Fruit fly (Drosophila melanogaster) whole organism, prepupa: ENCODE results near the gene CG32755.

Experiments
- Blimp-1 ChIP-seq: fragments of 200-800 bp; sonication (Bioruptor generic); optimal IDR thresholded peaks from 3 replicates; lab custom pipeline; 2017; ENCODE audit warnings: missing biosample characterization, missing genetic modification characterization, mild to moderate bottlenecking, moderate library complexity, missing genetic modification reagents
- CG10631 ChIP-seq: fragments of 200-800 bp; sonication (Bioruptor generic); optimal IDR thresholded peaks from 2 replicates; lab custom pipeline; 2016; ENCODE audit warnings: missing biosample characterization, missing genetic modification characterization
- CG10669 ChIP-seq: fragments of 200-800 bp; sonication (Bioruptor generic); optimal IDR thresholded peaks from 3 replicates; lab custom pipeline; 2018; ENCODE audit warnings: missing biosample characterization, mild to moderate bottlenecking, missing genetic modification characterization, moderate library complexity
- CG11294 ChIP-seq: fragments of 200-800 bp; sonication (Bioruptor generic); IDR thresholded peaks from 2 replicates; pipeline ENCODE4 v1.3.6; 2022; ENCODE audit warnings: missing biosample characterization, missing genetic modification characterization
- CG11762 ChIP-seq: fragments of 200-800 bp; sonication (Bioruptor generic); optimal IDR thresholded peaks from 3 replicates; lab custom pipeline; 2016; ENCODE audit warnings: missing biosample characterization, missing genetic modification characterization; ENCODE audit not compliant: insufficient read depth
- CG11902 ChIP-seq: fragments of 200-800 bp; sonication (Bioruptor generic); optimal IDR thresholded peaks from 3 replicates; lab custom pipeline; 2016; ENCODE audit warnings: missing biosample characterization, missing genetic modification characterization
- CG15336 ChIP-seq: fragments of 200-800 bp; sonication (Bioruptor generic); IDR thresholded peaks from 2 replicates; pipeline ENCODE4 v1.3.6; 2022; ENCODE audit warnings: missing biosample characterization, missing genetic modification characterization
- CG1621 ChIP-seq: fragments of 200-800 bp; sonication (Bioruptor generic); optimal IDR thresholded peaks from 3 replicates; lab custom pipeline; 2018; ENCODE audit warnings: missing biosample characterization, mild to moderate bottlenecking, missing genetic modification characterization
- CG16779 ChIP-seq: fragments of 200-800 bp; sonication (Bioruptor generic); optimal IDR thresholded peaks from 3 replicates; lab custom pipeline; 2017; ENCODE audit warnings: missing biosample characterization, mild to moderate bottlenecking, missing genetic modification characterization
- CG32006 ChIP-seq: fragments of 200-800 bp; sonication (Bioruptor generic); optimal IDR thresholded peaks from 3 replicates; lab custom pipeline; 2017; ENCODE audit warnings: missing biosample characterization, mild to moderate bottlenecking, missing genetic modification characterization
- CG34406 ChIP-seq: fragments of 200-800 bp; sonication (Bioruptor generic); optimal IDR thresholded peaks from 3 replicates; lab custom pipeline; 2016; ENCODE audit warnings: missing biosample characterization, missing genetic modification characterization
- CG4318 ChIP-seq: fragments of 200-800 bp; sonication (Bioruptor generic); optimal IDR thresholded peaks from 3 replicates; lab custom pipeline; 2017; ENCODE audit warnings: missing biosample characterization, mild to moderate bottlenecking, missing genetic modification characterization
- CG6163 ChIP-seq: fragments of 200-800 bp; sonication (Bioruptor generic); IDR thresholded peaks from 3 replicates; pipeline ENCODE4 v1.3.6; 2022; ENCODE audit warnings: missing biosample characterization, missing genetic modification characterization
- CG6276 ChIP-seq: fragments of 200-800 bp; sonication (Bioruptor generic); optimal IDR thresholded peaks from 2 replicates; lab custom pipeline; 2017; ENCODE audit warnings: missing biosample characterization, mild to moderate bottlenecking, missing genetic modification characterization
- CG6792 ChIP-seq: fragments of 200-800 bp; sonication (Bioruptor generic); optimal IDR thresholded peaks from 3 replicates; lab custom pipeline; 2016; ENCODE audit warnings: missing biosample characterization, missing genetic modification characterization
- CG6808 ChIP-seq: fragments of 200-800 bp; sonication (Bioruptor generic); optimal IDR thresholded peaks from 3 replicates; lab custom pipeline; 2017; ENCODE audit warnings: missing biosample characterization, missing genetic modification characterization, mild to moderate bottlenecking, moderate library complexity, missing genetic modification reagents
- CG6854 ChIP-seq: fragments of 200-800 bp; sonication (Bioruptor generic); optimal IDR thresholded peaks from 2 replicates; lab custom pipeline; 2017; ENCODE audit warnings: missing biosample characterization, mild to moderate bottlenecking, missing genetic modification characterization
- CG7368 ChIP-seq: fragments of 200-800 bp; sonication (Bioruptor generic); optimal IDR thresholded peaks from 3 replicates; lab custom pipeline; 2016; ENCODE audit warnings: missing biosample characterization, missing genetic modification characterization
- CG8632 ChIP-seq: fragments of 200-800 bp; sonication (Bioruptor generic); optimal IDR thresholded peaks from 3 replicates; lab custom pipeline; 2016; ENCODE audit warnings: missing biosample characterization, missing genetic modification characterization
- CG9139 ChIP-seq: fragments of 200-800 bp; sonication (Bioruptor generic); optimal IDR thresholded peaks from 3 replicates; lab custom pipeline; 2017; ENCODE audit warnings: missing biosample characterization, mild to moderate bottlenecking, missing genetic modification characterization
- Eip75B ChIP-seq: fragments of 200-800 bp; sonication (Bioruptor generic); optimal IDR thresholded peaks from 3 replicates; lab custom pipeline; 2016; ENCODE audit warnings: missing biosample characterization, missing genetic modification characterization
- Eip78C ChIP-seq: fragments of 200-800 bp; sonication (Bioruptor generic); peaks from one replicate; lab custom pipeline; 2016; ENCODE audit warnings: missing biosample characterization, missing genetic modification characterization
- Ets21C ChIP-seq: fragments of 200-800 bp; sonication (Bioruptor generic); optimal IDR thresholded peaks from 3 replicates; lab custom pipeline; 2016; ENCODE audit warnings: missing biosample characterization, missing genetic modification characterization
- Ets96B ChIP-seq: fragments of 200-800 bp; optimal IDR thresholded peaks from 2 replicates; lab custom pipeline; 2019; ENCODE audit warnings: missing biosample characterization, mild to moderate bottlenecking, missing genetic modification characterization, moderate library complexity
- Gug ChIP-seq: fragments of 200-800 bp; sonication (Bioruptor generic); IDR thresholded peaks from 2 replicates; pipeline ENCODE4 v1.3.6; 2022; ENCODE audit warnings: missing biosample characterization, missing genetic modification characterization
- Hr38 ChIP-seq: sonication (Bioruptor generic); optimal IDR thresholded peaks from 2 replicates; lab custom pipeline; 2016; ENCODE audit warnings: missing biosample characterization, missing genetic modification characterization
- Hr39 ChIP-seq: fragments of 200-800 bp; sonication (Bioruptor generic); optimal IDR thresholded peaks from 2 replicates; lab custom pipeline; 2016; ENCODE audit warnings: missing biosample characterization, missing genetic modification characterization
- Hr4 ChIP-seq: fragments of 200-800 bp; sonication (Bioruptor generic); optimal IDR thresholded peaks from 3 replicates; lab custom pipeline; 2016; ENCODE audit warnings: missing biosample characterization, missing genetic modification characterization
- Lpt ChIP-seq: fragments of 200-800 bp; sonication (Bioruptor generic); optimal IDR thresholded peaks from 3 replicates; lab custom pipeline; 2016; ENCODE audit warnings: missing biosample characterization, missing genetic modification characterization
- Met ChIP-seq: fragments of 200-800 bp; sonication (Bioruptor generic); optimal IDR thresholded peaks from 3 replicates; lab custom pipeline; 2016; ENCODE audit warnings: missing biosample characterization, missing genetic modification characterization
- OdsH ChIP-seq: fragments of 200-800 bp; sonication (Bioruptor generic); optimal IDR thresholded peaks from 3 replicates; lab custom pipeline; 2016; ENCODE audit warnings: missing biosample characterization, missing genetic modification characterization
- Smox ChIP-seq: fragments of 200-800 bp; sonication (Bioruptor generic); optimal IDR thresholded peaks from 3 replicates; lab custom pipeline; 2016; ENCODE audit warnings: missing biosample characterization, missing genetic modification characterization
- Sox102F ChIP-seq: fragments of 200-800 bp; sonication (Bioruptor generic); optimal IDR thresholded peaks from 2 replicates; lab custom pipeline; 2016; ENCODE audit warnings: missing biosample characterization, mild to moderate bottlenecking, missing genetic modification characterization
- Sox14 ChIP-seq: fragments of 200-800 bp; sonication (Bioruptor generic); optimal IDR thresholded peaks from 3 replicates; lab custom pipeline; 2016; ENCODE audit warnings: missing biosample characterization, missing genetic modification characterization
- Sox15 ChIP-seq: fragments of 200-800 bp; sonication (Bioruptor generic); optimal IDR thresholded peaks from 3 replicates; lab custom pipeline; 2016; ENCODE audit warnings: missing biosample characterization, missing genetic modification characterization
- achi ChIP-seq: fragments of 200-800 bp; sonication (Bioruptor generic); optimal IDR thresholded peaks from 3 replicates; lab custom pipeline; 2016; ENCODE audit warnings: missing biosample characterization, missing genetic modification characterization
- cyc ChIP-seq: fragments of 200-800 bp; sonication (Bioruptor generic); optimal IDR thresholded peaks from 3 replicates; lab custom pipeline; 2016; ENCODE audit warnings: missing biosample characterization, missing genetic modification characterization
- dac ChIP-seq: fragments of 200-800 bp; sonication (Bioruptor generic); optimal IDR thresholded peaks from 2 replicates; lab custom pipeline; 2017; ENCODE audit warnings: missing biosample characterization, mild to moderate bottlenecking, missing genetic modification characterization
- dsx ChIP-seq: fragments of 200-800 bp; optimal IDR thresholded peaks from 3 replicates; lab custom pipeline; 2019; ENCODE audit warnings: missing biosample characterization, mild to moderate bottlenecking, missing genetic modification characterization, moderate library complexity; ENCODE audit not compliant: poor library complexity, severe bottlenecking
- eg ChIP-seq: fragments of 200-800 bp; sonication (Bioruptor generic); IDR thresholded peaks from 3 replicates; pipeline ENCODE4 v1.3.6; 2022; ENCODE audit warnings: missing biosample characterization, missing genetic modification characterization
- esn ChIP-seq: fragments of 200-800 bp; sonication (Bioruptor generic); optimal IDR thresholded peaks from 2 replicates; lab custom pipeline; 2016; ENCODE audit warnings: missing biosample characterization, mild to moderate bottlenecking, missing genetic modification characterization, moderate library complexity
- fkh ChIP-seq: fragments of 200-800 bp; sonication (Bioruptor generic); optimal IDR thresholded peaks from 3 replicates; lab custom pipeline; 2017; ENCODE audit warnings: missing biosample characterization, mild to moderate bottlenecking, missing genetic modification characterization, moderate library complexity
- lz ChIP-seq: fragments of 200-800 bp; sonication (Bioruptor generic); optimal IDR thresholded peaks from 3 replicates; lab custom pipeline; 2016; ENCODE audit warnings: missing biosample characterization, missing genetic modification characterization
- net ChIP-seq: fragments of 200-800 bp; sonication (Bioruptor generic); optimal IDR thresholded peaks from 3 replicates; lab custom pipeline; 2016; ENCODE audit warnings: missing biosample characterization, missing genetic modification characterization
- pdm3 ChIP-seq: fragments of 200-800 bp; sonication (Bioruptor generic); optimal IDR thresholded peaks from 3 replicates; lab custom pipeline; 2016; ENCODE audit warnings: missing biosample characterization, missing genetic modification characterization
- salr ChIP-seq, 2 experiments: fragments of 200-800 bp; sonication (Bioruptor generic); optimal IDR thresholded peaks; 3 replicates each; lab custom pipeline; 2016 to 2018; ENCODE audit warnings: missing biosample characterization in 2 of 2, missing genetic modification characterization in 2 of 2, mild to moderate bottlenecking in 1 of 2
- spab ChIP-seq: fragments of 200-800 bp; sonication (Bioruptor generic); optimal IDR thresholded peaks from 2 replicates; lab custom pipeline; 2017; ENCODE audit warnings: missing biosample characterization, mild to moderate bottlenecking, missing genetic modification characterization, missing genetic modification reagents
- ss ChIP-seq, 2 experiments: fragments of 200-800 bp; sonication (Bioruptor generic); optimal IDR thresholded peaks; 2 replicates in 1 of 2; 3 replicates in 1 of 2; lab custom pipeline; 2017 to 2018; ENCODE audit warnings: mild to moderate bottlenecking in 2 of 2, missing biosample characterization in 2 of 2, missing genetic modification characterization in 2 of 2, moderate library complexity in 1 of 2
- svp ChIP-seq: fragments of 200-800 bp; sonication (Bioruptor generic); peaks from one replicate; lab custom pipeline; 2016; ENCODE audit warnings: missing biosample characterization, missing genetic modification characterization
- topi ChIP-seq: fragments of 200-800 bp; sonication (Bioruptor generic); optimal IDR thresholded peaks from 3 replicates; lab custom pipeline; 2016; ENCODE audit warnings: missing biosample characterization, missing genetic modification characterization
- vri ChIP-seq: fragments of 200-800 bp; sonication (Bioruptor generic); optimal IDR thresholded peaks from 3 replicates; lab custom pipeline; 2016; ENCODE audit warnings: missing biosample characterization, mild to moderate bottlenecking, missing genetic modification characterization

CG32755 gene

dm6 chrX:5916494-5917309 lies 33.3 kb upstream of the CG32755 start, which contains the start of the genes Shmt and CG3726:
Gene Shmt, minus strand, starts transcription at chrX:5916797.
Gene CG3726, plus strand, starts transcription at chrX:5917097.
- TF ChIP-seq CG1621 (tag; lab: Kevin White, UChicago) (no peak), CG11294 (GFP tag; lab: Robert Waterston, UW) (no peak), CG6808 (GFP tag; lab: Kevin White, UChicago) (no peak), Ets96B (no peak), salr (GFP tag; optimal IDR thresholded peaks at IDR 0.05; lab: Kevin White, UChicago) (no peak), Gug (GFP tag; lab: Robert Waterston, UW) (no peak), Smox (GFP tag; lab: Kevin White, UChicago) (no peak), Blimp-1 (no peak), CG8632 (GFP tag; lab: Kevin White, UChicago) (no peak), CG15336 (no peak), CG32006 (GFP tag; lab: Kevin White, UChicago) (no peak), CG11902 (GFP tag; lab: Kevin White, UChicago) (no peak), CG16779 (tag; lab: Kevin White, UChicago) (peak; percentile 31), CG9139 (peak; percentile 43), achi (GFP tag; lab: Kevin White, UChicago) (no peak), CG6792 (GFP tag; lab: Kevin White, UChicago) (no peak), CG6276 (no peak), Hr38 (GFP tag; lab: Kevin White, UChicago) (no peak), CG11762 (GFP tag; lab: Kevin White, UChicago) (no peak), Ets21C (GFP tag; lab: Kevin White, UChicago) (no peak), Sox102F (peak; percentile 52), spab (GFP tag; lab: Kevin White, UChicago) (no peak), pdm3 (GFP tag; lab: Kevin White, UChicago) (no peak), CG10669 (no peak), ss (GFP tag; optimal IDR thresholded peaks at IDR 0.05; lab: Kevin White, UChicago) (peak in 1 of 2 experiments; percentile 42), Hr39 (GFP tag; lab: Kevin White, UChicago) (no peak), esn (GFP tag; lab: Kevin White, UChicago) (no peak), net (GFP tag; lab: Kevin White, UChicago) (peak; percentile 21), Eip75B (GFP tag; lab: Kevin White, UChicago) (no peak), CG4318 (no peak), svp (GFP tag; lab: Kevin White, UChicago) (peak; percentile 98), Sox15 (GFP tag; lab: Kevin White, UChicago) (no peak), Lpt (GFP tag; lab: Kevin White, UChicago) (no peak), Eip78C (GFP tag; lab: Kevin White, UChicago) (peak; percentile 73), CG6854 (GFP tag; lab: Kevin White, UChicago) (peak; percentile 46), CG6163 (GFP tag; lab: Robert Waterston, UW) (peak; percentile 41; the same call in 1 of the 3 replicates), topi (peak; percentile 49), cyc (GFP tag; lab: Kevin White, UChicago) (no peak), CG7368 (no peak), fkh (GFP tag; lab: Kevin White, UChicago) (peak; percentile 70), dac (GFP tag; lab: Kevin White, UChicago) (no peak), CG10631 (GFP tag; lab: Kevin White, UChicago) (no peak), lz (GFP tag; lab: Kevin White, UChicago) (no peak), eg (GFP tag; lab: Robert Waterston, UW) (peak; percentile 52; the same call in 1 of the 3 replicates), dsx (GFP tag; lab: Kevin White, UChicago) (peak; percentile 19), Sox14 (GFP tag; lab: Kevin White, UChicago) (no peak), Hr4 (GFP tag; lab: Kevin White, UChicago) (no peak), CG34406 (GFP tag; lab: Kevin White, UChicago) (no peak), OdsH (GFP tag; lab: Kevin White, UChicago) (no peak), vri (GFP tag; lab: Kevin White, UChicago) (peak; percentile 17), Met (GFP tag; lab: Kevin White, UChicago) (no peak)
